Worm (Caenorhabditis elegans): Measurements from ENCODE around the gene srg-69.
A peak's percentile ranks its signal among the peaks of the same experiment; 100 is the strongest.

DNA sequence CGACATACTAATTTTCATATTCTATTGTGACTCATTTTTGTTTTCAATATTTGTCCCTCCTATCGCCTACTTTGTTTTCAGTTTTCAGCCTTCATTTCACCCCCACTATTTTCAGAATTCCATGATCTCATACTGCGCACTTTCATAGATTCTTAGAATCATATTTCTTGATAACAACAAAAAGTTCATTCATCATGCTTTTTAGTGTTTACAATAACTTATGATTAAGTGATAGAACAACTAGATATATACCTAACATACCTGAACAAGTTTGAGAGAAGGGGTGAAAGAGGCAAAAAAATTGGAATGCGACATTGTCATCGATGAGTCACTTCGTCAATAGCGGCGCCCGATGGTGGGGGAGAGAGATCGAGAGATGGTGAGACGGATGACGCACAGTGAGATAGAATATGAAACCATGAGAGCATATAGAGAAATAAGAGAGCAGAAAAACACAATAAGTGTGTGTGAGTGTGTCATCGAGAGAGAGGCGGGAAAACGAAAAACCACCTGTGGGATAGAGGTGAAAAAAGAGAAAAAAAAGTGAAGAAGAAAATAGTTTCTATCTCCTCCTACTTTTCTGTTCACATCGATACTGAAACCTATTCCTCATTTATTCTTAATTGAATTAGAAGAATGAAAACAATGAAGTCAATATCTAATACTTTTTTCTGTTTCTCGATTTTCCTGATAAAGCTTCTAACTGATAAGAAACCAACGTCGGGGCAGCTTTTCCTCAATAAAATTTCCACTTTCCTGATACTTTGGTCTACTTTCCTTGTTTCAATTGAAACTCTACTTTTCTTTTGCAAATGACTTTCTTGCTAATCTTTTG lies 18.6 kb upstream of the srg-69 start:
- TF ChIP-seq ces-1 (GFP tag; optimal IDR thresholded peaks at IDR 0.05) = peak; percentile 29
- peak; percentile 41 for TF ChIP-seq lin-13 (GFP tag; optimal IDR thresholded peaks at IDR 0.05)
- peak; percentile 39 for TF ChIP-seq nhr-25 (tag; optimal IDR thresholded peaks at IDR 0.05; ENCODE audit: borderline replicate concordance, insufficient read depth)
- TF ChIP-seq set-16 (GFP tag; IDR thresholded peaks at IDR 0.05) = no peak; the same call in 1 of the 2 replicates
- peak; percentile 45 for TF ChIP-seq dpl-1 (GFP tag; optimal IDR thresholded peaks at IDR 0.05)
- peak; percentile 27 to 72 for TF ChIP-seq lsy-2 (tag; optimal IDR thresholded peaks at IDR 0.05)
